Worm (Caenorhabditis elegans) whole organism, L4/young adult: ENCODE data around the gene srlf-3.

Experiments used
- W03F9.2 ChIP-seq: fragments of 150-350 bp; optimal IDR thresholded peaks from 2 replicates; lab custom pipeline; 2014; ENCODE audit warnings: missing biosample characterization, missing genetic modification characterization
- dao-5 ChIP-seq: sonication (generic microtip); optimal IDR thresholded peaks from 2 replicates; lab custom pipeline; 2016; ENCODE audit warnings: missing genotype, missing genetic modification characterization, moderate library complexity, missing compliant biosample characterization
- him-1 ChIP-seq: sonication (generic microtip); optimal IDR thresholded peaks from 2 replicates; lab custom pipeline; 2016; ENCODE audit warnings: missing genotype, missing genetic modification reagents, missing genetic modification characterization, missing compliant biosample characterization

- no peak for TF ChIP-seq him-1 (tag; lab: Kevin White, UChicago)
- no peak for TF ChIP-seq W03F9.2
- TF ChIP-seq dao-5 (tag; lab: Kevin White, UChicago) = no peak
Measured at ce11 chrIV:8489915-8490314, 2.6 kb downstream of the srlf-3 start, which contains the start of gene srlf-2.
